Worm (Caenorhabditis elegans) whole organism, L1 larva: ENCODE measurements around the gene fbxb-91.
"Not testable (repeated sequence)": the region's sequence is repeated elsewhere in the genome, so short reads cannot be mapped to it uniquely, and the experiment has no call there.

Experiments
- alr-1 ChIP-seq: fragments of 200-800 bp; sonication (Bioruptor generic); optimal IDR thresholded peaks from 2 replicates; lab custom pipeline; 2018; ENCODE audit warnings: borderline replicate concordance, mild to moderate bottlenecking, missing genetic modification characterization, missing compliant biosample characterization
- blmp-1 ChIP-seq: fragments of 150-350 bp; optimal IDR thresholded peaks from 2 replicates; lab custom pipeline; 2014; ENCODE audit warnings: missing biosample characterization, missing genetic modification characterization
- ceh-8 ChIP-seq: fragments of 200-800 bp; sonication (Bioruptor generic); optimal IDR thresholded peaks from 2 replicates; lab custom pipeline; 2018; ENCODE audit warnings: mild to moderate bottlenecking, missing genetic modification characterization, moderate library complexity, missing compliant biosample characterization
- ceh-82 ChIP-seq, 3 experiments: fragments of 150-350 bp in 1 of 3; sonication (generic microtip) in 2 of 3; optimal IDR thresholded peaks; 2 replicates each; lab custom pipeline; 2014 to 2017; ENCODE audit warnings: missing biosample characterization in 3 of 3, missing genetic modification characterization in 3 of 3
- ceh-90 ChIP-seq: sonication (generic microtip); optimal IDR thresholded peaks from 2 replicates; lab custom pipeline; 2016; ENCODE audit warnings: missing genetic modification characterization, missing compliant biosample characterization
- efl-1 ChIP-seq, 4 experiments: fragments of 150-350 bp; optimal IDR thresholded peaks in 3 of 4; peaks in 1 of 4; 1 replicate in 1 of 4; 2 replicates in 3 of 4; lab custom pipeline; 2014; ENCODE audit warnings: missing biosample characterization in 2 of 4, missing genetic modification characterization in 2 of 4, missing genetic modification reagents in 2 of 4
- egl-13 ChIP-seq: sonication (generic microtip); optimal IDR thresholded peaks from 2 replicates; lab custom pipeline; 2016; ENCODE audit warnings: missing genotype, missing genetic modification reagents, missing genetic modification characterization, missing compliant biosample characterization
- egl-27 ChIP-seq, 2 experiments: fragments of 150-350 bp in 1 of 2; sonication (generic microtip); optimal IDR thresholded peaks; 3 replicates each; lab custom pipeline; 2017 to 2018; ENCODE audit warnings: missing biosample characterization in 2 of 2, missing genetic modification characterization in 2 of 2, missing genetic modification reagents in 2 of 2
- fkh-8 ChIP-seq: sonication (generic microtip); optimal IDR thresholded peaks from 2 replicates; lab custom pipeline; 2016; ENCODE audit warnings: mild to moderate bottlenecking, missing genetic modification characterization, missing compliant biosample characterization
- grh-1 ChIP-seq: fragments of 200-800 bp; sonication (Bioruptor generic); IDR thresholded peaks from 2 replicates; pipeline ENCODE4 v1.3.6; 2022; ENCODE audit warnings: missing genetic modification reagents, missing genetic modification characterization, missing compliant biosample characterization
- irx-1 ChIP-seq: sonication (generic microtip); optimal IDR thresholded peaks from 2 replicates; lab custom pipeline; 2016; ENCODE audit warnings: missing genetic modification characterization, missing compliant biosample characterization
- isw-1 ChIP-seq: fragments of 200-800 bp; sonication (Bioruptor generic); IDR thresholded peaks from 2 replicates; pipeline ENCODE4 v1.3.6; 2022; ENCODE audit warnings: missing genetic modification characterization, missing compliant biosample characterization
- jun-1 ChIP-seq: fragments of 150-350 bp; optimal IDR thresholded peaks from 2 replicates; lab custom pipeline; 2014; ENCODE audit warnings: missing biosample characterization, missing genetic modification reagents, missing genetic modification characterization
- lin-14 ChIP-seq: fragments of 200-800 bp; sonication (Bioruptor generic); optimal IDR thresholded peaks from 2 replicates; lab custom pipeline; 2018; ENCODE audit warnings: mild to moderate bottlenecking, missing genetic modification characterization, moderate library complexity, missing compliant biosample characterization
- lin-35 ChIP-seq, 2 experiments: fragments of 150-350 bp; optimal IDR thresholded peaks; 2 replicates each; lab custom pipeline; 2014; ENCODE audit warnings: missing biosample characterization in 2 of 2, missing genetic modification characterization in 2 of 2, missing genetic modification reagents in 2 of 2
- lin-39 ChIP-seq: fragments of 150-350 bp; optimal IDR thresholded peaks from 2 replicates; lab custom pipeline; 2014; ENCODE audit warnings: missing biosample characterization, missing genetic modification reagents, missing genetic modification characterization
- lir-3 ChIP-seq: sonication (generic microtip); optimal IDR thresholded peaks from 2 replicates; lab custom pipeline; 2016; ENCODE audit warnings: mild to moderate bottlenecking, missing genetic modification characterization, moderate library complexity, missing compliant biosample characterization; ENCODE audit not compliant: poor library complexity
- mdl-1 ChIP-seq, 2 experiments: fragments of 150-350 bp; optimal IDR thresholded peaks; 2 replicates each; lab custom pipeline; 2014 to 2017; ENCODE audit warnings: missing biosample characterization in 2 of 2, missing genetic modification characterization in 2 of 2, inconsistent platforms in 1 of 2
- mef-2 ChIP-seq: fragments of 150-350 bp; optimal IDR thresholded peaks from 2 replicates; lab custom pipeline; 2014; ENCODE audit warnings: missing biosample characterization, missing genetic modification characterization
- nhr-19 ChIP-seq: fragments of 200-800 bp; sonication (Bioruptor generic); conservative IDR thresholded peaks from 2 replicates; pipeline ENCODE4 v1.3.6; 2022; ENCODE audit warnings: missing genetic modification characterization, missing compliant biosample characterization
- nhr-20 ChIP-seq: sonication (generic microtip); optimal IDR thresholded peaks from 2 replicates; lab custom pipeline; 2016; ENCODE audit warnings: mild to moderate bottlenecking, missing genetic modification characterization, missing compliant biosample characterization
- nhr-28 ChIP-seq: fragments of 150-350 bp; optimal IDR thresholded peaks from 2 replicates; lab custom pipeline; 2014; ENCODE audit warnings: missing biosample characterization, missing genetic modification characterization
- nhr-71 ChIP-seq: sonication (generic microtip); optimal IDR thresholded peaks from 2 replicates; lab custom pipeline; 2016; ENCODE audit warnings: mild to moderate bottlenecking, missing genetic modification characterization, moderate library complexity, missing compliant biosample characterization
- nhr-84 ChIP-seq: sonication (generic microtip); optimal IDR thresholded peaks from 2 replicates; lab custom pipeline; 2017; ENCODE audit warnings: missing biosample characterization, missing genetic modification characterization
- nhr-85 ChIP-seq: sonication (generic microtip); peaks from one replicate; lab custom pipeline; 2016; ENCODE audit warnings: missing genetic modification characterization, inconsistent platforms, missing compliant biosample characterization
- nhr-90 ChIP-seq: sonication (generic microtip); optimal IDR thresholded peaks from 2 replicates; lab custom pipeline; 2016; ENCODE audit warnings: mild to moderate bottlenecking, missing genetic modification characterization, missing compliant biosample characterization; ENCODE audit not compliant: poor library complexity
- pqm-1 ChIP-seq: sonication (generic microtip); optimal IDR thresholded peaks from 3 replicates; lab custom pipeline; 2017; ENCODE audit warnings: missing biosample characterization, missing genetic modification characterization
- snpc-4 ChIP-seq: fragments of 150-350 bp; optimal IDR thresholded peaks from 2 replicates; lab custom pipeline; 2014; ENCODE audit warnings: missing biosample characterization, missing genetic modification characterization
- snu-23 ChIP-seq: sonication (generic microtip); optimal IDR thresholded peaks from 2 replicates; lab custom pipeline; 2016; ENCODE audit warnings: missing genetic modification characterization, missing compliant biosample characterization
- sptf-1 ChIP-seq: fragments of 150-350 bp; optimal IDR thresholded peaks from 2 replicates; lab custom pipeline; 2014; ENCODE audit warnings: missing biosample characterization, missing genetic modification characterization
- swsn-7 ChIP-seq: sonication (generic microtip); optimal IDR thresholded peaks from 2 replicates; lab custom pipeline; 2016; ENCODE audit warnings: missing genetic modification characterization, missing compliant biosample characterization
- tlp-1 ChIP-seq: fragments of 150-350 bp; optimal IDR thresholded peaks from 2 replicates; lab custom pipeline; 2014; ENCODE audit warnings: missing biosample characterization, missing genetic modification characterization
- unc-62 ChIP-seq: fragments of 150-350 bp; optimal IDR thresholded peaks from 2 replicates; lab custom pipeline; 2014; ENCODE audit warnings: missing biosample characterization, missing genetic modification reagents, missing genetic modification characterization
- unc-98 ChIP-seq: fragments of 200-800 bp; sonication (Bioruptor generic); IDR thresholded peaks from 2 replicates; pipeline ENCODE4 v1.3.6; 2022; ENCODE audit warnings: missing genetic modification characterization, missing compliant biosample characterization
- zag-1 ChIP-seq: fragments of 150-350 bp; optimal IDR thresholded peaks from 2 replicates; lab custom pipeline; 2014; ENCODE audit warnings: missing biosample characterization, missing genetic modification characterization
- zip-4 ChIP-seq: fragments of 200-800 bp; sonication (Bioruptor generic); optimal IDR thresholded peaks from 2 replicates; lab custom pipeline; 2018; ENCODE audit warnings: mild to moderate bottlenecking, missing genetic modification characterization, moderate library complexity, missing compliant biosample characterization
- ztf-11 ChIP-seq, 2 experiments: sonication (generic microtip); optimal IDR thresholded peaks; 2 replicates each; lab custom pipeline; 2016 to 2017; ENCODE audit warnings: missing genetic modification characterization in 2 of 2, missing biosample characterization in 1 of 2, missing compliant biosample characterization in 1 of 2

The fbxb-91 gene

DNA sequence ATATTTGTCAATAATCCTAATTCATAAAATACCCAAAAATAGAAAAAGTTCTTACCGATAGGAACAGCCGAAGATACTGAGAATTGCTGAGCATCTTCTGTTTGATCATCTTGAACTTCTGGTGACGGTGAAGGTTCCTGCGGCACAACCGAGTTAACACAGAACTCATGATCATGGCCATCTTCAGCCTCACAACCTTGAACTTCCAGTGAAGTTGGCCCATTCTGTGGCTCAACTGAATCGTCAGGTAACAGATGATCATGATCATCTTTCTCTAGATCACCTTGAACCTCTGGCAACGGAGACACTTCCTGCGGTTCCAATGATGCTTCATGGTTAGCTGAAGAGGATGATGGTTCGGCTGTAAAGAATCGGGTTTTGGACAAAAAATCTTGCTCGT, 21.1 kb upstream of the fbxb-91 start:
- TF ChIP-seq tlp-1 (tag; lab: Kevin White, UChicago) (no peak), irx-1 (no peak), lir-3 (tag; lab: Kevin White, UChicago) (no peak), lin-35 (GFP tag; optimal IDR thresholded peaks at IDR 0.05; lab: Kevin White, UChicago) (no peak), ceh-82 (tag; optimal IDR thresholded peaks at IDR 0.05; lab: Kevin White, UChicago) (no peak), nhr-84 (tag; lab: Kevin White, UChicago) (no peak), unc-98 (no peak), ztf-11 (tag; optimal IDR thresholded peaks at IDR 0.05; lab: Kevin White, UChicago) (no peak), unc-62 (GFP tag; lab: Kevin White, UChicago) (no peak), nhr-20 (tag; lab: Kevin White, UChicago) (no peak), egl-13 (tag; lab: Kevin White, UChicago) (no peak), zip-4 (no peak), isw-1 (GFP tag; lab: Robert Waterston, UW) (no peak), snu-23 (GFP tag; lab: Kevin White, UChicago) (no peak), mef-2 (tag; lab: Kevin White, UChicago) (no peak), mdl-1 (tag; optimal IDR thresholded peaks at IDR 0.05; lab: Kevin White, UChicago) (no peak), egl-27 (tag; optimal IDR thresholded peaks at IDR 0.05; lab: Kevin White, UChicago) (no peak), lin-39 (tag; lab: Kevin White, UChicago) (no peak)

DNA sequence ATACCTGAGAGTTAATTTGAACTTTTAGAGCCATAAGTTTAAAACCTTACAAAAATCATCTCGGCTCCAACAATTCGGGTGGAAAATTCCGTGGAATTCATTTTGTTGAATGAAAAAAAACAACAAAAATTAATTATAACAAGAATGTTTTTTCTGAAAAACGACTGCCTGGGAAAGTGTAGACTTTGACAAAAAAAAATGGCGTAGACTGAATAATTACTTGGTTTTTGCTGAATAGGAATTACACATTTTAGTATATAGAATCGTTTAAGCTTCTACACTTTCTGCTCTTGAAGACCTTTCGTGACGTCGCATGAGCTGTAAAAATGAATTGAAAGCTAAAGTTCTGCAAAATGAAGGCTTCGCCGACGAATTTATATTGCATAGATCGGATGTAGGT, 13.9 kb upstream of the fbxb-91 start, which contains the start of gene srx-112:
srx-112 (minus strand) TSS at position 101 of the 400 bp plus-strand sequence.
- no peak for TF ChIP-seq nhr-19

- not testable (repeated sequence) for TF ChIP-seq zag-1, sptf-1, nhr-28 (tag; lab: Kevin White, UChicago)
Measured at ce11 chrII:3761599-3761998, 11.0 kb upstream of the fbxb-91 start, which contains the start of gene T24E12.6. TSS of gene T24E12.6 (minus strand) at chrII:3761699.

DNA sequence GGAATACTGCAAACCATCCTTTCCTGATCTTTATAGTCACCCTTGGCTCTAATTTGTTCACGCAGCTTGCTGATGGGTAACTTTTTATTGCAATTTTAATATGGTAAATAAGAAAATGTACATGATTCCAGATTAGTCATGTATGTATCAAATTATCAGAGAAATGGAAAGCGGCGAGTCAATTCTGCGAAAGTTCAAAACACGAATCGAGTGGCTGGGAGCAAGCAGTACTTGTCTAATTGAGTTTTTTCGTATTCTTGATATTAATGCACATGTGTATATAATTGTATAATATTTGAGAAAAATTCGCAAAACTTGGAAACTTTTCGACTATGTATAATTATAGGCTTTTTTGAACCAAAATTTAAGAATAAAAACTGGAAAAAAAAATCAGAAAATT, 8.4 kb upstream of the fbxb-91 start, which contains the start of gene T24E12.12:
T24E12.12 (plus strand) TSS at position 281 of the 400 bp plus-strand sequence.
- no peak for TF ChIP-seq ceh-8 (GFP tag; lab: Kevin White, UChicago)
- no peak for TF ChIP-seq isw-1 (GFP tag; lab: Robert Waterston, UW)
- TF ChIP-seq nhr-85 (tag; lab: Kevin White, UChicago) = no peak
- TF ChIP-seq mdl-1 (tag; optimal IDR thresholded peaks at IDR 0.05; lab: Kevin White, UChicago) = no peak
- TF ChIP-seq irx-1 = no peak
- TF ChIP-seq alr-1 (tag; lab: Kevin White, UChicago) = no peak
- TF ChIP-seq ceh-90 (tag; lab: Kevin White, UChicago) = no peak
- TF ChIP-seq nhr-71 (tag; lab: Kevin White, UChicago) = peak; percentile 52
- no peak for TF ChIP-seq nhr-84 (tag; lab: Kevin White, UChicago)
- TF ChIP-seq egl-27 (tag; optimal IDR thresholded peaks at IDR 0.05; lab: Kevin White, UChicago) = no peak
- TF ChIP-seq fkh-8 (tag; lab: Kevin White, UChicago) = peak; percentile 55
- no peak for TF ChIP-seq blmp-1 (tag; lab: Kevin White, UChicago)

- TF ChIP-seq tlp-1 (tag; lab: Kevin White, UChicago) (no peak), lin-14 (no peak), unc-98 (no peak), nhr-90 (tag; lab: Kevin White, UChicago) (no peak), sptf-1 (tag; lab: Kevin White, UChicago) (no peak), swsn-7 (tag; lab: Kevin White, UChicago) (no peak), jun-1 (no peak), pqm-1 (tag; lab: Kevin White, UChicago) (no peak), snpc-4 (tag; lab: Kevin White, UChicago) (no peak), efl-1 (optimal IDR thresholded peaks at IDR 0.05; lab: Kevin White, UChicago) (no peak), efl-1 (GFP tag; optimal IDR thresholded peaks at IDR 0.05 in 1 of 2; lab: Kevin White, UChicago) (no peak), grh-1 (GFP tag; lab: Robert Waterston, UW) (no peak)
- TF ChIP-seq, all 84 proteins: peak for 0
Measured at ce11 chrII:3757499-3757898, 6.9 kb upstream of the fbxb-91 start, which contains the start of gene srx-111. TSS of gene srx-111 (plus strand) at chrII:3757799.
